Worm (Caenorhabditis elegans) whole organism, mixed stage, embryonic: ENCODE measurements around the gene abcf-1.

Experiments
- blmp-1 ChIP-seq: fragments of 150-350 bp; optimal IDR thresholded peaks from 2 replicates; lab custom pipeline; 2014; ENCODE audit warnings: missing biosample characterization, missing genetic modification characterization
- cnd-1 ChIP-seq: fragments of 200-800 bp; sonication (Bioruptor generic); optimal IDR thresholded peaks from 2 replicates; lab custom pipeline; 2018; ENCODE audit warnings: mild to moderate bottlenecking, missing genetic modification characterization, missing compliant biosample characterization
- elt-1 ChIP-seq: sonication (generic microtip); optimal IDR thresholded peaks from 2 replicates; lab custom pipeline; 2017; ENCODE audit warnings: missing genetic modification characterization, mild to moderate bottlenecking, missing compliant biosample characterization, antibody characterized with exemption, moderate library complexity, borderline replicate concordance; ENCODE audit not compliant: insufficient read depth
- ham-2 ChIP-seq: fragments of 200-800 bp; sonication (Bioruptor generic); optimal IDR thresholded peaks from 2 replicates; lab custom pipeline; 2018; ENCODE audit warnings: mild to moderate bottlenecking, missing genetic modification characterization, missing compliant biosample characterization
- lsy-2 ChIP-seq: fragments of 150-350 bp; optimal IDR thresholded peaks from 2 replicates; lab custom pipeline; 2014; ENCODE audit warnings: missing biosample characterization, missing genetic modification characterization
- mep-1 ChIP-seq: fragments of 150-350 bp; optimal IDR thresholded peaks from 2 replicates; lab custom pipeline; 2017; ENCODE audit warnings: missing biosample characterization, missing genetic modification reagents, missing genetic modification characterization, inconsistent platforms
- nhr-2 ChIP-seq: fragments of 150-350 bp; optimal IDR thresholded peaks from 2 replicates; lab custom pipeline; 2014; ENCODE audit warnings: missing biosample characterization, missing genetic modification characterization
- nhr-237 ChIP-seq: fragments of 150-350 bp; optimal IDR thresholded peaks from 2 replicates; lab custom pipeline; 2014; ENCODE audit warnings: missing biosample characterization, missing genetic modification characterization

DNA sequence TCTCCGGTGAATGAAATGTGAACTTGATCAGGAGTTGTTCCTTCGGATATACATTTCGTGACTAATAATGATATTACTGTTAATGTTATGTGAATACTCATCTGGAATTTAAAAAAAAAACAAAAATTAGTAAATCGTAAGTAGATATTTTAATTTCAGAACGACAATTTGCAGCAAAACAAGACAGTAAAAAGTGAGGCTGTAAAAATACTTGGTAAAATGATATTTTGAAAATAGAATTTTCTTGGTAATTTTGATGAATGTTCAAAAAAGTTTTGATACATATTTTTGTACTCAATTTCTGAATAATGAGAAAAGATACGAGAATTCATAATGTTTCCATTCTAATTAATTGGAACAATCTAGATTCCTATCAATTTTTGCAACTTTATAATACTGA lies 3.5 kb downstream of the abcf-1 start, which contains the start of gene papl-1:
- no peak for TF ChIP-seq cnd-1
- no peak for TF ChIP-seq blmp-1 (tag; lab: Kevin White, UChicago)
- no peak for TF ChIP-seq nhr-237 (tag; lab: Kevin White, UChicago)
- no peak for TF ChIP-seq mep-1 (tag; lab: Kevin White, UChicago)
- no peak for TF ChIP-seq ham-2 (GFP tag; lab: Kevin White, UChicago)
- TF ChIP-seq nhr-2 (tag; lab: Kevin White, UChicago), result no peak
- TF ChIP-seq elt-1 (tag; lab: Kevin White, UChicago), result no peak
- TF ChIP-seq lsy-2 (tag; lab: Kevin White, UChicago), result no peak
